Worm (Caenorhabditis elegans) whole organism, late embryonic: ENCODE data around the gene Y60A9A.1.

Experiments used
- Y22D7AL.16 ChIP-seq: sonication (generic microtip); optimal IDR thresholded peaks from 2 replicates; lab custom pipeline; 2016; ENCODE audit warnings: missing genetic modification characterization, missing compliant biosample characterization
- npax-4 ChIP-seq: sonication (generic microtip); optimal IDR thresholded peaks from 2 replicates; lab custom pipeline; 2016; ENCODE audit warnings: missing genetic modification characterization, missing compliant biosample characterization
- pha-4 ChIP-seq: fragments of 150-350 bp; optimal IDR thresholded peaks from 2 replicates; lab custom pipeline; 2018; ENCODE audit warnings: missing biosample characterization, missing genetic modification reagents, missing genetic modification characterization

DNA sequence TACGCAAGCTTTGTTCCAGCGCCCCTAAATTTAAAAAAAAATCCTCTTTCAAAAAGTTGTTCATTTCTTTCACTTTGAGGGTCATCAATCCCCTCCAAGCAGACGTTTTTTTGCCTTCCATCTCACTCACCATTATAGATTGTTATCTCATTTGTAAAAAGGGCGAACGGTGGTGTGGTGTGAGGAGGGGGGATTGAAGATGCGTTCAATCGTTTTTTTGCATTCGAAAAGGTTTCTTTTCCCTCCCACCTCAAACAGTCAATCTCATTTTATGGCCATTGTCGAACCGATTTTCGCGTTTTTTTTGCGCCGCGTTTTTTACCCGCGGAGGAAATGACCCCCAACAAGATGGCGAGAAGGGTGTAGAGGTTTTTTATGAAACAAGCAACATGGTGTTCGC is 38.2 kb downstream of the Y60A9A.1 start:
- no peak for TF ChIP-seq npax-4
- TF ChIP-seq Y22D7AL.16 (tag; lab: Kevin White, UChicago) = no peak
- no peak for TF ChIP-seq pha-4 (tag; lab: Kevin White, UChicago)
